Fruit fly (Drosophila melanogaster) whole organism, embryonic: ENCODE results near the gene MED4.

Experiments
- Atf6 ChIP-seq: fragments of 200-800 bp; sonication (Bioruptor generic); IDR thresholded peaks from 2 replicates; pipeline ENCODE4 v1.3.6; 2022; ENCODE audit warnings: missing biosample characterization, missing genetic modification characterization
- Awh ChIP-seq: fragments of 200-800 bp; sonication (Bioruptor generic); IDR thresholded peaks from 2 replicates; pipeline ENCODE4, ENCODE4 v1.3.6; 2022; ENCODE audit warnings: missing biosample characterization, missing genetic modification characterization
- CG10147 ChIP-seq: fragments of 200-800 bp; sonication (Bioruptor generic); optimal IDR thresholded peaks from 2 replicates; lab custom pipeline; 2019; ENCODE audit warnings: missing biosample characterization, mild to moderate bottlenecking, missing genetic modification characterization, moderate library complexity
- CG10209 ChIP-seq: fragments of 200-800 bp; sonication (Bioruptor generic); optimal IDR thresholded peaks from 3 replicates; lab custom pipeline; 2017; ENCODE audit warnings: missing biosample characterization, mild to moderate bottlenecking, missing genetic modification characterization, missing genetic modification reagents
- CG10321 ChIP-seq: fragments of 200-800 bp; sonication (Bioruptor generic); IDR thresholded peaks from 2 replicates; pipeline ENCODE4 v1.3.6; 2022; ENCODE audit warnings: missing biosample characterization, missing genetic modification characterization
- CG11093 ChIP-seq: fragments of 200-800 bp; sonication (Bioruptor generic); IDR thresholded peaks from 3 replicates; pipeline ENCODE4 v1.3.6; 2022; ENCODE audit warnings: missing biosample characterization, missing genetic modification characterization
- CG12104 ChIP-seq: fragments of 200-800 bp; sonication (Bioruptor generic); optimal IDR thresholded peaks from 3 replicates; lab custom pipeline; 2016; ENCODE audit warnings: missing biosample characterization, missing genetic modification characterization
- CG1233 ChIP-seq: fragments of 200-800 bp; sonication (Bioruptor generic); optimal IDR thresholded peaks from 4 replicates; lab custom pipeline; 2018; ENCODE audit warnings: missing biosample characterization, mild to moderate bottlenecking, missing genetic modification characterization
- CG12659 ChIP-seq: fragments of 200-800 bp; sonication (Bioruptor generic); optimal IDR thresholded peaks from 3 replicates; lab custom pipeline; 2017; ENCODE audit warnings: mild to moderate bottlenecking, missing biosample characterization, missing genetic modification reagents, missing genetic modification characterization
- CG13123 ChIP-seq: fragments of 200-800 bp; sonication (Bioruptor generic); optimal IDR thresholded peaks from 2 replicates; lab custom pipeline; 2016; ENCODE audit warnings: missing biosample characterization, missing genetic modification characterization
- CG13287 ChIP-seq: fragments of 200-800 bp; sonication (Bioruptor generic); IDR thresholded peaks from 2 replicates; pipeline ENCODE4 v1.3.6; 2022; ENCODE audit warnings: missing biosample characterization, missing genetic modification characterization; ENCODE audit not compliant: partially characterized antibody
- CG14441 ChIP-seq: fragments of 200-800 bp; sonication (Bioruptor generic); IDR thresholded peaks from 2 replicates; pipeline ENCODE4 v1.3.6; 2022; ENCODE audit warnings: missing biosample characterization, missing genetic modification characterization
- CG16813 ChIP-seq: fragments of 200-800 bp; sonication (Bioruptor generic); IDR thresholded peaks from 3 replicates; pipeline ENCODE4 v1.3.6; 2022; ENCODE audit warnings: missing biosample characterization, missing genetic modification characterization; ENCODE audit not compliant: partially characterized antibody
- CG17361 ChIP-seq: fragments of 200-800 bp; sonication (Bioruptor generic); IDR thresholded peaks from 3 replicates; pipeline ENCODE4 v1.3.6; 2022; ENCODE audit warnings: missing biosample characterization, missing genetic modification characterization
- CG17912 ChIP-seq: fragments of 200-800 bp; sonication (Bioruptor generic); optimal IDR thresholded peaks from 2 replicates; lab custom pipeline; 2018; ENCODE audit warnings: missing biosample characterization, mild to moderate bottlenecking, missing genetic modification characterization
- CG2678 ChIP-seq: fragments of 200-800 bp; sonication (Bioruptor generic); optimal IDR thresholded peaks from 3 replicates; lab custom pipeline; 2019; ENCODE audit warnings: missing biosample characterization, mild to moderate bottlenecking, missing genetic modification characterization, moderate library complexity
- CG2889 ChIP-seq: fragments of 200-800 bp; sonication (Bioruptor generic); IDR thresholded peaks from 3 replicates; pipeline ENCODE4 v1.3.6; 2022; ENCODE audit warnings: missing biosample characterization, missing genetic modification characterization
- CG6272 ChIP-seq: fragments of 200-800 bp; sonication (Bioruptor generic); IDR thresholded peaks from 2 replicates; pipeline ENCODE4 v1.3.6; 2022; ENCODE audit warnings: missing biosample characterization, missing genetic modification characterization
- CG6791 ChIP-seq: fragments of 200-800 bp; sonication (Bioruptor generic); IDR thresholded peaks from 3 replicates; pipeline ENCODE4 v1.3.6; 2022; ENCODE audit warnings: missing biosample characterization, missing genetic modification characterization; ENCODE audit not compliant: partially characterized antibody
- CG7357 ChIP-seq: fragments of 200-800 bp; sonication (Bioruptor generic); IDR thresholded peaks from 3 replicates; pipeline ENCODE4 v1.3.6; 2022; ENCODE audit warnings: missing biosample characterization, missing genetic modification characterization
- CG7839 ChIP-seq: fragments of 200-800 bp; sonication (Bioruptor generic); optimal IDR thresholded peaks from 3 replicates; lab custom pipeline; 2018; ENCODE audit warnings: missing biosample characterization, mild to moderate bottlenecking, missing genetic modification characterization, moderate library complexity
- CG8089 ChIP-seq: fragments of 200-800 bp; sonication (Bioruptor generic); optimal IDR thresholded peaks from 3 replicates; lab custom pipeline; 2016; ENCODE audit warnings: missing biosample characterization, missing genetic modification characterization
- CoRest ChIP-seq: fragments of 200-800 bp; sonication (Bioruptor generic); optimal IDR thresholded peaks from 3 replicates; lab custom pipeline; 2018; ENCODE audit warnings: missing biosample characterization, mild to moderate bottlenecking, missing genetic modification characterization, moderate library complexity
- D19A ChIP-seq: fragments of 200-800 bp; optimal IDR thresholded peaks from 3 replicates; lab custom pipeline; 2019; ENCODE audit warnings: missing biosample characterization, mild to moderate bottlenecking, missing genetic modification characterization, moderate library complexity
- Fer2 ChIP-seq: fragments of 200-800 bp; sonication (Bioruptor generic); optimal IDR thresholded peaks from 2 replicates; lab custom pipeline; 2018; ENCODE audit warnings: missing biosample characterization, mild to moderate bottlenecking, missing genetic modification characterization, moderate library complexity
- Fer3 ChIP-seq: fragments of 200-800 bp; sonication (Bioruptor generic); optimal IDR thresholded peaks from 2 replicates; lab custom pipeline; 2018; ENCODE audit warnings: missing biosample characterization, mild to moderate bottlenecking, missing genetic modification characterization, moderate library complexity
- H15 ChIP-seq: fragments of 200-800 bp; sonication (Bioruptor generic); IDR thresholded peaks from 3 replicates; pipeline ENCODE4 v1.3.6; 2022; ENCODE audit warnings: missing biosample characterization, missing genetic modification characterization
- Mes4 ChIP-seq: fragments of 200-800 bp; sonication (Bioruptor generic); optimal IDR thresholded peaks from 2 replicates; lab custom pipeline; 2016; ENCODE audit warnings: missing biosample characterization, missing genetic modification characterization
- Ravus ChIP-seq: fragments of 200-800 bp; sonication (Bioruptor generic); IDR thresholded peaks from 2 replicates; pipeline ENCODE4 v1.3.6; 2022; ENCODE audit warnings: missing biosample characterization, missing genetic modification characterization
- Sox102F ChIP-seq: fragments of 200-800 bp; sonication (Bioruptor generic); optimal IDR thresholded peaks from 2 replicates; lab custom pipeline; 2018; ENCODE audit warnings: missing biosample characterization, mild to moderate bottlenecking, missing genetic modification characterization, moderate library complexity
- TFAM ChIP-seq: fragments of 200-800 bp; sonication (Bioruptor generic); optimal IDR thresholded peaks from 2 replicates; lab custom pipeline; 2017; ENCODE audit warnings: missing biosample characterization, missing genetic modification characterization, inconsistent platforms
- Usf ChIP-seq: fragments of 200-800 bp; sonication (Bioruptor generic); optimal IDR thresholded peaks from 2 replicates; lab custom pipeline; 2017; ENCODE audit warnings: missing genotype, missing biosample characterization, missing genetic modification characterization
- br ChIP-seq: fragments of >200 bp; optimal IDR thresholded peaks from 2 replicates; lab custom pipeline; 2017
- cato ChIP-seq: fragments of 200-800 bp; sonication (Bioruptor generic); optimal IDR thresholded peaks from 2 replicates; lab custom pipeline; 2016; ENCODE audit warnings: missing biosample characterization, missing genetic modification characterization, borderline replicate concordance
- kah ChIP-seq: fragments of 200-800 bp; sonication (Bioruptor generic); optimal IDR thresholded peaks from 2 replicates; lab custom pipeline; 2018; ENCODE audit warnings: missing biosample characterization, mild to moderate bottlenecking, missing genetic modification characterization
- mirr ChIP-seq: fragments of 200-800 bp; sonication (Bioruptor generic); optimal IDR thresholded peaks from 3 replicates; lab custom pipeline; 2018; ENCODE audit warnings: missing biosample characterization, mild to moderate bottlenecking, missing genetic modification characterization
- otp ChIP-seq: fragments of 200-800 bp; sonication (Bioruptor generic); IDR thresholded peaks from 3 replicates; pipeline ENCODE4, ENCODE4 v1.3.6; 2022; ENCODE audit warnings: missing biosample characterization, missing genetic modification characterization
- peb ChIP-seq: fragments of 200-800 bp; sonication (Bioruptor generic); IDR thresholded peaks from 2 replicates; pipeline ENCODE4 v1.3.6; 2022; ENCODE audit warnings: missing biosample characterization, missing genetic modification characterization
- pfk ChIP-seq: fragments of 200-800 bp; sonication (Bioruptor generic); optimal IDR thresholded peaks from 2 replicates; lab custom pipeline; 2018; ENCODE audit warnings: missing biosample characterization, mild to moderate bottlenecking, missing genetic modification characterization, moderate library complexity
- row ChIP-seq: fragments of 200-800 bp; sonication (Bioruptor generic); IDR thresholded peaks from 3 replicates; pipeline ENCODE4 v1.3.6; 2022; ENCODE audit warnings: missing biosample characterization, missing genetic modification characterization
- salm ChIP-seq: fragments of 200-800 bp; sonication (Bioruptor generic); optimal IDR thresholded peaks from 2 replicates; lab custom pipeline; 2018; ENCODE audit warnings: missing biosample characterization, mild to moderate bottlenecking, missing genetic modification characterization
- sd ChIP-seq: fragments of 200-800 bp; sonication (Bioruptor generic); optimal IDR thresholded peaks from 3 replicates; lab custom pipeline; 2018; ENCODE audit warnings: missing biosample characterization, mild to moderate bottlenecking, missing genetic modification characterization, moderate library complexity
- sisA ChIP-seq: fragments of 200-800 bp; sonication (Bioruptor generic); IDR thresholded peaks from 2 replicates; pipeline ENCODE4 v1.3.6; 2022; ENCODE audit warnings: missing biosample characterization, missing genetic modification characterization
- slbo ChIP-seq: fragments of 200-800 bp; sonication (Bioruptor generic); IDR thresholded peaks from 2 replicates; pipeline ENCODE4 v1.3.6; 2022; ENCODE audit warnings: missing biosample characterization, missing genetic modification characterization
- ssp ChIP-seq: fragments of 200-800 bp; sonication (Bioruptor generic); IDR thresholded peaks from 2 replicates; pipeline ENCODE4 v1.3.6; 2022; ENCODE audit warnings: missing biosample characterization, missing genetic modification characterization
- tup ChIP-seq: fragments of 200-800 bp; sonication (Bioruptor generic); optimal IDR thresholded peaks from 2 replicates; lab custom pipeline; 2016; ENCODE audit warnings: missing biosample characterization, mild to moderate bottlenecking, missing genetic modification characterization, moderate library complexity
- vnd ChIP-seq: fragments of 200-800 bp; sonication (Bioruptor generic); IDR thresholded peaks from 3 replicates; pipeline ENCODE4 v1.3.6; 2022; ENCODE audit warnings: missing biosample characterization, missing genetic modification characterization; ENCODE audit not compliant: partially characterized antibody
- vvl ChIP-seq: fragments of 200-800 bp; sonication (Bioruptor generic); IDR thresholded peaks from 2 replicates; pipeline ENCODE4 v1.3.6; 2022; ENCODE audit warnings: missing biosample characterization, missing genetic modification characterization
- wor ChIP-seq: fragments of 200-800 bp; sonication (Bioruptor generic); IDR thresholded peaks from 2 replicates; pipeline ENCODE4 v1.3.6; 2022; ENCODE audit warnings: missing biosample characterization, missing genetic modification characterization
- yki ChIP-seq: fragments of >200 bp; optimal IDR thresholded peaks from 3 replicates; lab custom pipeline; 2018

The MED4 gene

DNA sequence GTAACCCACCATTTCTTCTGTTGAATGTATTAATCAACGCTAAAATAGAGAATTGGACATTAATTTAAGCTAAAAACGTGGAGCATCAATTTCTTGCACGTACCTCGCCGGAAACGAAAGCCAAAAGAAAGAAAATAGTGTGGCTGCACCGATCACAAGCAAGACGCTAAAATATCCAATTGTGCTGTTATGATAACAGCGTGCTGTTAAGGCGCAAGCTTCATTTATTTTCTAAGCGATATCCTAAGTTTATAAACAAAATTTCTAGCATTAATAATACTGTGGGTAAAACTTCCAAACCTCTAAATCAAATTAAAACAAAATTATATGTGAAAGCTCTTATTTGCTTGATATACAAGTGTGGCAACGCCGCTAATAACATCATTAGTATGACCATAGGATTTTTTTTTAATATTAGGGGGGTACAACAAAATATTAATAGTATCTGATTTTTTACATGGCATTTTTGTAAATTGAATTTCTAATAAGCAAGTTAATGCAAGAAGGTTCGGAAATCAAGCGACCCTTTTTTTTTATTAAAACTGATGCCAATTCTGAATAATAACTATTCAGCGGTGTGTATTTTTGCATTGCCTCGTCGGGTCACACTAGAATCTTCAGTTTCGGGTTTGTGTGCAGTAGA lies 9.0 kb downstream of the MED4 start, which contains the start of the genes RpL18 and Neos (continued):
- TF ChIP-seq D19A (tag; lab: Kevin White, UChicago) (no peak), Sox102F (GFP tag; lab: Kevin White, UChicago) (peak; percentile 70), pfk (peak; percentile 75), CG13287 (GFP tag; lab: Robert Waterston, UW) (0 out of 2 replicates have a peak, but pooled peaks have one; percentile 16), kah (peak; percentile 61), CG17912 (GFP tag; lab: Kevin White, UChicago) (peak; percentile 74), otp (peak; percentile 70; the same call in 1 of the 3 replicates), CG10321 (GFP tag; lab: Robert Waterston, UW) (0 out of 2 replicates have a peak, but pooled peaks have one; percentile 30), CoRest (peak; percentile 63), ssp (GFP tag; lab: Robert Waterston, UW) (no peak), sisA (GFP tag; lab: Robert Waterston, UW) (peak; percentile 36; the same call in 1 of the 2 replicates), salm (peak; percentile 62), TFAM (no peak), Ravus (GFP tag; lab: Robert Waterston, UW) (no peak), CG7839 (peak; percentile 55), CG13123 (peak; percentile 1), CG6791 (GFP tag; lab: Robert Waterston, UW) (no peak), CG2889 (GFP tag; lab: Robert Waterston, UW) (0 out of 3 replicates have a peak, but pooled peaks have one; percentile 53), CG1233 (GFP tag; lab: Kevin White, UChicago) (peak; percentile 82), tup (GFP tag; lab: Kevin White, UChicago) (no peak), Atf6 (GFP tag; lab: Robert Waterston, UW) (peak; percentile 76), br (lab: Kevin White, UChicago) (no peak), CG14441 (GFP tag; lab: Robert Waterston, UW) (peak; percentile 59), row (GFP tag; lab: Robert Waterston, UW) (peak; percentile 88), CG6272 (no peak), CG10147 (GFP tag; lab: Kevin White, UChicago) (peak; percentile 50), sd (tag; lab: Kevin White, UChicago) (no peak), H15 (GFP tag; lab: Robert Waterston, UW) (0 out of 3 replicates have a peak, but pooled peaks have one; percentile 41), CG10209 (peak; percentile 78), CG17361 (GFP tag; lab: Robert Waterston, UW) (peak; percentile 79; the same call in 2 of the 3 replicates), CG8089 (GFP tag; lab: Kevin White, UChicago) (peak; percentile 63), mirr (peak; percentile 74), wor (no peak), CG11093 (GFP tag; lab: Robert Waterston, UW) (no peak), Awh (GFP tag; lab: Robert Waterston, UW) (peak; percentile 41; the same call in 1 of the 2 replicates), slbo (peak; percentile 64), Mes4 (GFP tag; lab: Kevin White, UChicago) (peak; percentile 83), peb (GFP tag; lab: Robert Waterston, UW) (no peak), CG16813 (no peak), vnd (GFP tag; lab: Robert Waterston, UW) (no peak), vvl (GFP tag; lab: Robert Waterston, UW) (peak; percentile 69), yki (lab: Kevin White, UChicago) (no peak), Fer2 (tag; lab: Kevin White, UChicago) (peak; percentile 58), cato (peak; percentile 36), Usf (GFP tag; lab: Kevin White, UChicago) (peak; percentile 42), CG2678 (peak; percentile 67), CG12104 (peak; percentile 76), Fer3 (tag; lab: Kevin White, UChicago) (peak; percentile 78), CG12659 (GFP tag; lab: Kevin White, UChicago) (peak; percentile 92), CG7357 (GFP tag; lab: Robert Waterston, UW) (no peak)
